Fruit fly (Drosophila melanogaster) whole organism, embryonic: ENCODE data around the gene CG6126.

Experiments
- B-H2 ChIP-seq: fragments of 200-800 bp; sonication (Bioruptor generic); optimal IDR thresholded peaks from 2 replicates; lab custom pipeline; 2018; ENCODE audit warnings: missing biosample characterization, mild to moderate bottlenecking, missing genetic modification characterization
- CG10959 ChIP-seq: fragments of 200-800 bp; sonication (Bioruptor generic); IDR thresholded peaks from 2 replicates; pipeline ENCODE4 v1.3.6; 2022; ENCODE audit warnings: missing biosample characterization, missing genetic modification characterization
- CG11696 ChIP-seq: fragments of 200-800 bp; sonication (Bioruptor generic); IDR thresholded peaks from 2 replicates; pipeline ENCODE4 v1.3.6; 2022; ENCODE audit warnings: missing biosample characterization, missing genetic modification characterization
- CG12155 ChIP-seq: fragments of 200-800 bp; sonication (Bioruptor generic); optimal IDR thresholded peaks from 3 replicates; lab custom pipeline; 2016; ENCODE audit warnings: missing biosample characterization, missing genetic modification characterization
- CG13894 ChIP-seq: fragments of 200-800 bp; sonication (Bioruptor generic); optimal IDR thresholded peaks from 3 replicates; lab custom pipeline; 2018; ENCODE audit warnings: missing biosample characterization, mild to moderate bottlenecking, missing genetic modification characterization, moderate library complexity
- CG14441 ChIP-seq: fragments of 200-800 bp; sonication (Bioruptor generic); IDR thresholded peaks from 2 replicates; pipeline ENCODE4 v1.3.6; 2022; ENCODE audit warnings: missing biosample characterization, missing genetic modification characterization
- CG17359 ChIP-seq: fragments of 200-800 bp; sonication (Bioruptor generic); optimal IDR thresholded peaks from 3 replicates; lab custom pipeline; 2018; ENCODE audit warnings: missing biosample characterization, mild to moderate bottlenecking, missing genetic modification characterization, moderate library complexity
- CG17361 ChIP-seq: fragments of 200-800 bp; sonication (Bioruptor generic); IDR thresholded peaks from 3 replicates; pipeline ENCODE4 v1.3.6; 2022; ENCODE audit warnings: missing biosample characterization, missing genetic modification characterization
- CG18599 ChIP-seq: fragments of 200-800 bp; sonication (Bioruptor generic); optimal IDR thresholded peaks from 3 replicates; lab custom pipeline; 2017; ENCODE audit warnings: missing biosample characterization, missing genetic modification characterization, mild to moderate bottlenecking, moderate library complexity, missing genetic modification reagents
- CG2712 ChIP-seq: fragments of 200-800 bp; optimal IDR thresholded peaks from 3 replicates; lab custom pipeline; 2019; ENCODE audit warnings: missing biosample characterization, mild to moderate bottlenecking, missing genetic modification characterization, moderate library complexity
- CG31365 ChIP-seq: fragments of 200-800 bp; sonication (Bioruptor generic); optimal IDR thresholded peaks from 2 replicates; lab custom pipeline; 2018; ENCODE audit warnings: missing biosample characterization, mild to moderate bottlenecking, missing genetic modification characterization
- CG3838 ChIP-seq: fragments of 200-800 bp; sonication (Bioruptor generic); optimal IDR thresholded peaks from 3 replicates; lab custom pipeline; 2016; ENCODE audit warnings: missing biosample characterization, missing genetic modification characterization
- CG6254 ChIP-seq: fragments of 200-800 bp; sonication (Bioruptor generic); optimal IDR thresholded peaks from 3 replicates; lab custom pipeline; 2017; ENCODE audit warnings: mild to moderate bottlenecking, missing biosample characterization, missing genetic modification reagents, missing genetic modification characterization
- CG6854 ChIP-seq: fragments of 200-800 bp; sonication (Bioruptor generic); optimal IDR thresholded peaks from 3 replicates; lab custom pipeline; 2017; ENCODE audit warnings: missing biosample characterization, mild to moderate bottlenecking, missing genetic modification characterization
- CG8290 ChIP-seq, 3 experiments: fragments of 200-800 bp; sonication (Bioruptor generic); optimal IDR thresholded peaks; 2 replicates each; lab custom pipeline; 2016 to 2019; ENCODE audit warnings: missing biosample characterization in 3 of 3, missing genetic modification characterization in 3 of 3, mild to moderate bottlenecking in 2 of 3, moderate library complexity in 1 of 3
- CG8924 ChIP-seq: fragments of 200-800 bp; optimal IDR thresholded peaks from 3 replicates; lab custom pipeline; 2019; ENCODE audit warnings: missing biosample characterization, mild to moderate bottlenecking, missing genetic modification characterization, moderate library complexity
- CG9932 ChIP-seq: fragments of 200-800 bp; sonication (Bioruptor generic); IDR thresholded peaks from 2 replicates; pipeline ENCODE4 v1.3.6; 2022; ENCODE audit warnings: missing biosample characterization, missing genetic modification characterization
- CoRest ChIP-seq: fragments of 200-800 bp; sonication (Bioruptor generic); optimal IDR thresholded peaks from 3 replicates; lab custom pipeline; 2018; ENCODE audit warnings: missing biosample characterization, mild to moderate bottlenecking, missing genetic modification characterization, moderate library complexity
- D ChIP-seq, 2 experiments: fragments of 200-800 bp in 1 of 2; fragments of >200 bp in 1 of 2; sonication (Bioruptor generic) in 1 of 2; optimal IDR thresholded peaks; 2 replicates in 1 of 2; 3 replicates in 1 of 2; lab custom pipeline; 2017; ENCODE audit warnings: mild to moderate bottlenecking in 1 of 2, missing biosample characterization in 1 of 2, missing genetic modification characterization in 1 of 2, missing genetic modification reagents in 1 of 2
- Dek ChIP-seq: fragments of 200-800 bp; sonication (Bioruptor generic); optimal IDR thresholded peaks from 3 replicates; lab custom pipeline; 2019; ENCODE audit warnings: missing biosample characterization, mild to moderate bottlenecking, missing genetic modification characterization, moderate library complexity
- Dref ChIP-seq: fragments of 200-800 bp; sonication (Bioruptor generic); IDR thresholded peaks from 2 replicates; pipeline ENCODE4 v1.3.6; 2022; ENCODE audit warnings: missing biosample characterization, missing genetic modification characterization
- ERR ChIP-seq: fragments of 200-800 bp; sonication (Bioruptor generic); optimal IDR thresholded peaks from 2 replicates; lab custom pipeline; 2016; ENCODE audit warnings: missing biosample characterization, missing genetic modification characterization
- HHEX ChIP-seq: fragments of 200-800 bp; sonication (Bioruptor generic); optimal IDR thresholded peaks from 3 replicates; lab custom pipeline; 2017; ENCODE audit warnings: missing biosample characterization, mild to moderate bottlenecking, missing genetic modification characterization, missing genetic modification reagents
- Optix ChIP-seq: fragments of 200-800 bp; sonication (Bioruptor generic); IDR thresholded peaks from 3 replicates; pipeline ENCODE4 v1.3.6; 2022; ENCODE audit warnings: missing biosample characterization, missing genetic modification characterization
- Rfx ChIP-seq: fragments of 200-800 bp; sonication (Bioruptor generic); IDR thresholded peaks from 2 replicates; pipeline ENCODE4 v1.3.6; 2022; ENCODE audit warnings: missing biosample characterization, missing genetic modification characterization
- Sox100B ChIP-seq: fragments of 200-800 bp; sonication (Bioruptor generic); optimal IDR thresholded peaks from 3 replicates; lab custom pipeline; 2018; ENCODE audit warnings: missing biosample characterization, mild to moderate bottlenecking, missing genetic modification characterization
- abd-A ChIP-seq: fragments of 200-800 bp; sonication (Bioruptor generic); optimal IDR thresholded peaks from 3 replicates; lab custom pipeline; 2019; ENCODE audit warnings: missing biosample characterization, mild to moderate bottlenecking, missing genetic modification characterization, moderate library complexity
- ara ChIP-seq: fragments of 200-800 bp; sonication (Bioruptor generic); IDR thresholded peaks from 2 replicates; pipeline ENCODE4 v1.3.6; 2022; ENCODE audit warnings: missing biosample characterization, missing genetic modification characterization
- az2 ChIP-seq: fragments of 200-800 bp; sonication (Bioruptor generic); optimal IDR thresholded peaks from 3 replicates; lab custom pipeline; 2016; ENCODE audit warnings: missing biosample characterization, missing genetic modification characterization
- bbx ChIP-seq: fragments of 200-800 bp; sonication (Bioruptor generic); IDR thresholded peaks from 2 replicates; pipeline ENCODE4 v1.3.6; 2022; ENCODE audit warnings: missing biosample characterization, missing genetic modification characterization; ENCODE audit not compliant: partially characterized antibody
- ci ChIP-seq: fragments of 200-800 bp; sonication (Bioruptor generic); IDR thresholded peaks from 3 replicates; pipeline ENCODE4 v1.3.6; 2022; ENCODE audit warnings: missing biosample characterization, missing genetic modification characterization
- crol ChIP-seq: fragments of 200-800 bp; sonication (Bioruptor generic); IDR thresholded peaks from 2 replicates; pipeline ENCODE4 v1.3.6; 2022; ENCODE audit warnings: missing biosample characterization, missing genetic modification characterization
- da ChIP-seq: fragments of 200-800 bp; sonication (Bioruptor generic); optimal IDR thresholded peaks from 2 replicates; lab custom pipeline; 2016; ENCODE audit warnings: missing biosample characterization, missing genetic modification characterization
- dm ChIP-seq: fragments of 200-800 bp; sonication (Bioruptor generic); optimal IDR thresholded peaks from 3 replicates; lab custom pipeline; 2016; ENCODE audit warnings: missing biosample characterization, missing genetic modification characterization
- exex ChIP-seq: fragments of 200-800 bp; sonication (Bioruptor generic); optimal IDR thresholded peaks from 4 replicates; lab custom pipeline; 2018; ENCODE audit warnings: missing biosample characterization, mild to moderate bottlenecking, missing genetic modification characterization, moderate library complexity
- fd64A ChIP-seq: fragments of 200-800 bp; sonication (Bioruptor generic); optimal IDR thresholded peaks from 3 replicates; lab custom pipeline; 2018; ENCODE audit warnings: missing biosample characterization, mild to moderate bottlenecking, missing genetic modification characterization
- gfzf ChIP-seq: fragments of 200-800 bp; sonication (Bioruptor generic); optimal IDR thresholded peaks from 2 replicates; lab custom pipeline; 2016; ENCODE audit warnings: missing biosample characterization, mild to moderate bottlenecking, missing genetic modification characterization, moderate library complexity
- ind ChIP-seq: fragments of 200-800 bp; sonication (Bioruptor generic); optimal IDR thresholded peaks from 3 replicates; lab custom pipeline; 2016; ENCODE audit warnings: missing biosample characterization, missing genetic modification characterization
- insv ChIP-seq, 2 experiments: fragments of 200-800 bp; sonication (Bioruptor generic); optimal IDR thresholded peaks; 3 replicates each; lab custom pipeline; 2016 to 2018; ENCODE audit warnings: missing biosample characterization in 2 of 2, missing genetic modification characterization in 2 of 2
- kay ChIP-seq: fragments of 200-800 bp; sonication (Bioruptor generic); optimal IDR thresholded peaks from 2 replicates; lab custom pipeline; 2016; ENCODE audit warnings: missing biosample characterization, missing genetic modification characterization
- kni ChIP-seq: fragments of 200-800 bp; sonication (Bioruptor generic); optimal IDR thresholded peaks from 3 replicates; lab custom pipeline; 2017; ENCODE audit warnings: mild to moderate bottlenecking, missing biosample characterization, missing genetic modification reagents, missing genetic modification characterization
- org-1 ChIP-seq: fragments of 200-800 bp; sonication (Bioruptor generic); optimal IDR thresholded peaks from 2 replicates; lab custom pipeline; 2017; ENCODE audit warnings: missing biosample characterization, missing genetic modification characterization
- pfk ChIP-seq: fragments of 200-800 bp; sonication (Bioruptor generic); optimal IDR thresholded peaks from 2 replicates; lab custom pipeline; 2018; ENCODE audit warnings: missing biosample characterization, mild to moderate bottlenecking, missing genetic modification characterization, moderate library complexity
- sd ChIP-seq: fragments of 200-800 bp; sonication (Bioruptor generic); optimal IDR thresholded peaks from 3 replicates; lab custom pipeline; 2018; ENCODE audit warnings: missing biosample characterization, mild to moderate bottlenecking, missing genetic modification characterization, moderate library complexity
- sna ChIP-seq: fragments of 200-800 bp; sonication (Bioruptor generic); IDR thresholded peaks from 2 replicates; pipeline ENCODE4 v1.3.6; 2022; ENCODE audit warnings: missing biosample characterization, missing genetic modification characterization; ENCODE audit not compliant: partially characterized antibody
- vvl ChIP-seq: fragments of 200-800 bp; sonication (Bioruptor generic); IDR thresholded peaks from 2 replicates; pipeline ENCODE4 v1.3.6; 2022; ENCODE audit warnings: missing biosample characterization, missing genetic modification characterization
- wdn ChIP-seq: fragments of 200-800 bp; sonication (Bioruptor generic); IDR thresholded peaks from 2 replicates; pipeline ENCODE4 v1.3.6; 2022; ENCODE audit warnings: missing biosample characterization, missing genetic modification characterization
- zfh1 ChIP-seq: fragments of 200-800 bp; sonication (Bioruptor generic); IDR thresholded peaks from 3 replicates; pipeline ENCODE4 v1.3.6; 2022; ENCODE audit warnings: missing biosample characterization, missing genetic modification characterization

Gene CG6126

dm6 chr3R:16207074-16207609 is 4.3 kb upstream of the CG6126 start (continued):
- TF ChIP-seq HHEX (GFP tag; lab: Kevin White, UChicago): peak; percentile 38
- peak; percentile 22 for TF ChIP-seq org-1
- TF ChIP-seq ara: 0 out of 2 replicates have a peak, but pooled peaks have one; percentile 37
- TF ChIP-seq CG6254 (GFP tag; lab: Kevin White, UChicago): peak; percentile 10
- TF ChIP-seq da: peak; percentile 15
- TF ChIP-seq Dref (GFP tag; lab: Robert Waterston, UW): peak; percentile 28; the same call in 1 of the 2 replicates
- peak; percentile 72 for TF ChIP-seq CG18599
- peak; percentile 20; the same call in 1 of the 2 replicates for TF ChIP-seq CG11696 (GFP tag; lab: Robert Waterston, UW)
- TF ChIP-seq Rfx (GFP tag; lab: Robert Waterston, UW): peak; percentile 60
- no peak for TF ChIP-seq kay (GFP tag; lab: Kevin White, UChicago)
- peak; percentile 22; the same call in 1 of the 3 replicates for TF ChIP-seq Optix (GFP tag; lab: Robert Waterston, UW)
- peak; percentile 27 for TF ChIP-seq CG2712 (tag; lab: Kevin White, UChicago)
- peak; percentile 52 for TF ChIP-seq CG8290 (GFP tag; optimal IDR thresholded peaks at IDR 0.05; lab: Kevin White, UChicago)
- TF ChIP-seq CG8290 (tag; optimal IDR thresholded peaks at IDR 0.05; lab: Kevin White, UChicago): peak in 1 of 2 experiments; percentile 81
- TF ChIP-seq B-H2: peak; percentile 60
- peak; percentile 5 for TF ChIP-seq CG6854 (GFP tag; lab: Kevin White, UChicago)
- 0 out of 2 replicates have a peak, but pooled peaks have one; percentile 29 for TF ChIP-seq CG14441 (GFP tag; lab: Robert Waterston, UW)
- peak; percentile 9 for TF ChIP-seq CG17359 (tag; lab: Kevin White, UChicago)
- peak; percentile 50 for TF ChIP-seq fd64A (GFP tag; lab: Kevin White, UChicago)
- no peak for TF ChIP-seq Sox100B (GFP tag; lab: Kevin White, UChicago)
- peak; percentile 99 for TF ChIP-seq CG13894 (tag; lab: Kevin White, UChicago)
- TF ChIP-seq CG12155 (GFP tag; lab: Kevin White, UChicago): peak; percentile 25
- TF ChIP-seq CG8924 (tag; lab: Kevin White, UChicago): peak; percentile 24
- TF ChIP-seq ERR: peak; percentile 44
- no peak for TF ChIP-seq gfzf (GFP tag; lab: Kevin White, UChicago)
- TF ChIP-seq kni (GFP tag; lab: Kevin White, UChicago): peak; percentile 82
- TF ChIP-seq ci (GFP tag; lab: Robert Waterston, UW): peak; percentile 73; the same call in 1 of the 3 replicates
- peak in 1 of 2 experiments; percentile 17 for TF ChIP-seq insv (GFP tag; optimal IDR thresholded peaks at IDR 0.05; lab: Kevin White, UChicago)
- no peak for TF ChIP-seq CG17361
- 0 out of 2 replicates have a peak, but pooled peaks have one; percentile 26 for TF ChIP-seq wdn (GFP tag; lab: Robert Waterston, UW)
- TF ChIP-seq sna (GFP tag; lab: Robert Waterston, UW): 0 out of 2 replicates have a peak, but pooled peaks have one; percentile 56
- no peak for TF ChIP-seq az2 (GFP tag; lab: Kevin White, UChicago)
- TF ChIP-seq crol (GFP tag; lab: Robert Waterston, UW): peak; percentile 87
- peak; percentile 71 for TF ChIP-seq sd
- peak; percentile 71 for TF ChIP-seq dm (GFP tag; lab: Kevin White, UChicago)
- TF ChIP-seq bbx (GFP tag; lab: Robert Waterston, UW): peak; percentile 20; the same call in 1 of the 2 replicates
- peak; percentile 84 for TF ChIP-seq abd-A
- TF ChIP-seq exex (tag; lab: Kevin White, UChicago): peak; percentile 36
- TF ChIP-seq CoRest: peak; percentile 7
- peak; percentile 15 for TF ChIP-seq CG31365 (tag; lab: Kevin White, UChicago)
- no peak for TF ChIP-seq CG10959 (GFP tag; lab: Robert Waterston, UW)
- TF ChIP-seq CG3838 (GFP tag; lab: Kevin White, UChicago): peak; percentile 27
- TF ChIP-seq pfk: peak; percentile 37
- peak; percentile 44 for TF ChIP-seq Dek (tag; lab: Kevin White, UChicago)
- peak; percentile 62 for TF ChIP-seq CG9932 (GFP tag; lab: Robert Waterston, UW)
- TF ChIP-seq ind (GFP tag; lab: Kevin White, UChicago): no peak
- TF ChIP-seq D (optimal IDR thresholded peaks at IDR 0.05; lab: Kevin White, UChicago): no peak
- no peak for TF ChIP-seq D (GFP tag; optimal IDR thresholded peaks at IDR 0.05; lab: Kevin White, UChicago)
- peak; percentile 51; the same call in 2 of the 3 replicates for TF ChIP-seq zfh1
- TF ChIP-seq vvl (GFP tag; lab: Robert Waterston, UW): peak; percentile 76
